Worm (Caenorhabditis elegans): Measurements from ENCODE around the gene Y50D7A.10.

ce11 chrIII:294527-294926 lies 20.7 kb upstream of the Y50D7A.10 start, which contains the start of gene Y50D7A.13:
- TF ChIP-seq unc-39 (tag; optimal IDR thresholded peaks at IDR 0.05) (no peak), elt-3 (tag; optimal IDR thresholded peaks at IDR 0.05) (no peak), ceh-39 (tag; optimal IDR thresholded peaks at IDR 0.05) (no peak), lin-32 (GFP tag; optimal IDR thresholded peaks at IDR 0.05) (no peak), ztf-11 (tag; optimal IDR thresholded peaks at IDR 0.05) (no peak), unc-62 (GFP tag; optimal IDR thresholded peaks at IDR 0.05) (no peak), ham-2 (GFP tag; optimal IDR thresholded peaks at IDR 0.05) (no peak), blmp-1 (tag; optimal IDR thresholded peaks at IDR 0.05) (no peak)

Data from whole organism, mixed stage, embryonic.